Worm (Caenorhabditis elegans) whole organism, L4/young adult: ENCODE measurements around the gene asd-1.

Source experiments
- W03F9.2 ChIP-seq: fragments of 150-350 bp; optimal IDR thresholded peaks from 2 replicates; lab custom pipeline; 2014; ENCODE audit warnings: missing biosample characterization, missing genetic modification characterization
- dao-5 ChIP-seq: sonication (generic microtip); optimal IDR thresholded peaks from 2 replicates; lab custom pipeline; 2016; ENCODE audit warnings: missing genotype, missing genetic modification characterization, moderate library complexity, missing compliant biosample characterization
- him-1 ChIP-seq: sonication (generic microtip); optimal IDR thresholded peaks from 2 replicates; lab custom pipeline; 2016; ENCODE audit warnings: missing genotype, missing genetic modification reagents, missing genetic modification characterization, missing compliant biosample characterization

- TF ChIP-seq dao-5 (tag; lab: Kevin White, UChicago) (no peak), him-1 (tag; lab: Kevin White, UChicago) (no peak), W03F9.2 (tag; lab: Kevin White, UChicago) (no peak)
Observed at ce11 chrIII:4247571-4247970, 50.5 kb downstream of the asd-1 start, which contains the start of gene Y44F5A.1.
